Worm (Caenorhabditis elegans) whole organism, L1 larva: ENCODE measurements around the gene arrd-15.

Experiments used
- F16B12.6 ChIP-seq: fragments of 150-350 bp; optimal IDR thresholded peaks from 2 replicates; lab custom pipeline; 2014; ENCODE audit warnings: missing biosample characterization, missing genetic modification characterization
- ceh-82 ChIP-seq, 3 experiments: fragments of 150-350 bp in 1 of 3; sonication (generic microtip) in 2 of 3; optimal IDR thresholded peaks; 2 replicates each; lab custom pipeline; 2014 to 2017; ENCODE audit warnings: missing biosample characterization in 3 of 3, missing genetic modification characterization in 3 of 3
- dpl-1 ChIP-seq, 3 experiments: fragments of 150-350 bp in 2 of 3; sonication (generic microtip) in 1 of 3; optimal IDR thresholded peaks; 2 replicates each; lab custom pipeline; 2014 to 2017; ENCODE audit warnings: missing biosample characterization in 3 of 3, missing genetic modification characterization in 3 of 3, missing genetic modification reagents in 3 of 3
- egl-13 ChIP-seq: sonication (generic microtip); optimal IDR thresholded peaks from 2 replicates; lab custom pipeline; 2016; ENCODE audit warnings: missing genotype, missing genetic modification reagents, missing genetic modification characterization, missing compliant biosample characterization
- elt-2 ChIP-seq: sonication (generic microtip); optimal IDR thresholded peaks from 2 replicates; lab custom pipeline; 2016; ENCODE audit warnings: missing genetic modification characterization, mild to moderate bottlenecking, inconsistent platforms, missing compliant biosample characterization, missing genetic modification reagents
- fos-1 ChIP-seq: fragments of 150-350 bp; optimal IDR thresholded peaks from 2 replicates; lab custom pipeline; 2014; ENCODE audit warnings: missing biosample characterization, missing genetic modification characterization
- hlh-4 ChIP-seq: sonication (generic microtip); optimal IDR thresholded peaks from 2 replicates; lab custom pipeline; 2016; ENCODE audit warnings: mild to moderate bottlenecking, missing genetic modification characterization, missing compliant biosample characterization
- lin-35 ChIP-seq, 2 experiments: fragments of 150-350 bp; optimal IDR thresholded peaks; 2 replicates each; lab custom pipeline; 2014; ENCODE audit warnings: missing biosample characterization in 2 of 2, missing genetic modification characterization in 2 of 2, missing genetic modification reagents in 2 of 2
- lsy-2 ChIP-seq, 2 experiments: fragments of 150-350 bp; optimal IDR thresholded peaks; 2 replicates each; lab custom pipeline; 2014; ENCODE audit warnings: missing biosample characterization in 2 of 2, missing genetic modification characterization in 2 of 2
- mdl-1 ChIP-seq, 2 experiments: fragments of 150-350 bp; optimal IDR thresholded peaks; 2 replicates each; lab custom pipeline; 2014 to 2017; ENCODE audit warnings: missing biosample characterization in 2 of 2, missing genetic modification characterization in 2 of 2, inconsistent platforms in 1 of 2
- nhr-76 ChIP-seq: sonication (generic microtip); optimal IDR thresholded peaks from 2 replicates; lab custom pipeline; 2017; ENCODE audit warnings: missing biosample characterization, missing genetic modification characterization
- unc-62 ChIP-seq: fragments of 150-350 bp; optimal IDR thresholded peaks from 2 replicates; lab custom pipeline; 2014; ENCODE audit warnings: missing biosample characterization, missing genetic modification reagents, missing genetic modification characterization
- unc-86 ChIP-seq: sonication (generic microtip); optimal IDR thresholded peaks from 2 replicates; lab custom pipeline; 2016; ENCODE audit warnings: missing genetic modification characterization, missing compliant biosample characterization

- TF ChIP-seq lin-35 (GFP tag; optimal IDR thresholded peaks at IDR 0.05; lab: Kevin White, UChicago): no peak
- TF ChIP-seq egl-13 (tag; lab: Kevin White, UChicago): no peak
- no peak for TF ChIP-seq nhr-76
- no peak for TF ChIP-seq F16B12.6 (tag; lab: Kevin White, UChicago)
- TF ChIP-seq elt-2 (tag; lab: Kevin White, UChicago): no peak
- TF ChIP-seq unc-86 (tag; lab: Kevin White, UChicago): no peak
- no peak for TF ChIP-seq unc-62 (GFP tag; lab: Kevin White, UChicago)
- TF ChIP-seq mdl-1 (tag; optimal IDR thresholded peaks at IDR 0.05; lab: Kevin White, UChicago): no peak
- TF ChIP-seq fos-1 (tag; lab: Kevin White, UChicago): no peak
- no peak for TF ChIP-seq dpl-1 (GFP tag; optimal IDR thresholded peaks at IDR 0.05; lab: Kevin White, UChicago)
- no peak for TF ChIP-seq ceh-82 (tag; optimal IDR thresholded peaks at IDR 0.05; lab: Kevin White, UChicago)
- no peak for TF ChIP-seq lsy-2 (tag; optimal IDR thresholded peaks at IDR 0.05; lab: Kevin White, UChicago)
- no peak for TF ChIP-seq hlh-4 (tag; lab: Kevin White, UChicago)
Observed at ce11 chrIII:8929723-8930122, at the start of gene arrd-15.
